Fruit fly (Drosophila melanogaster) whole organism, embryonic: ENCODE measurements around the gene cnc.

Experiments
- Bteb2 ChIP-seq: fragments of 200-800 bp; sonication (Bioruptor generic); optimal IDR thresholded peaks from 2 replicates; lab custom pipeline; 2016; ENCODE audit warnings: missing biosample characterization, missing genetic modification characterization
- CG1024 ChIP-seq: fragments of 200-800 bp; sonication (Bioruptor generic); IDR thresholded peaks from 2 replicates; pipeline ENCODE4 v1.3.6; 2022; ENCODE audit warnings: missing biosample characterization, missing genetic modification characterization
- CG10366 ChIP-seq: fragments of 200-800 bp; sonication (Bioruptor generic); IDR thresholded peaks from 2 replicates; pipeline ENCODE4 v1.3.6; 2022; ENCODE audit warnings: missing biosample characterization, missing genetic modification characterization
- CG11247 ChIP-seq: fragments of 200-800 bp; sonication (Bioruptor generic); IDR thresholded peaks from 2 replicates; pipeline ENCODE4 v1.3.6; 2022; ENCODE audit warnings: missing biosample characterization, missing genetic modification characterization
- CG11695 ChIP-seq: fragments of 200-800 bp; sonication (Bioruptor generic); IDR thresholded peaks from 3 replicates; pipeline ENCODE4 v1.3.6; 2022; ENCODE audit warnings: missing biosample characterization, missing genetic modification characterization
- CG12299 ChIP-seq: fragments of 200-800 bp; sonication (Bioruptor generic); optimal IDR thresholded peaks from 2 replicates; lab custom pipeline; 2018; ENCODE audit warnings: missing biosample characterization, mild to moderate bottlenecking, missing genetic modification characterization
- CG12744 ChIP-seq: fragments of 200-800 bp; sonication (Bioruptor generic); optimal IDR thresholded peaks from 2 replicates; lab custom pipeline; 2016; ENCODE audit warnings: missing biosample characterization, missing genetic modification characterization
- CG14667 ChIP-seq: fragments of 200-800 bp; sonication (Bioruptor generic); IDR thresholded peaks from 2 replicates; pipeline ENCODE4 v1.3.6; 2022; ENCODE audit warnings: missing biosample characterization, missing genetic modification characterization
- CG14860 ChIP-seq: fragments of 200-800 bp; sonication (Bioruptor generic); IDR thresholded peaks from 3 replicates; pipeline ENCODE4 v1.3.6; 2022; ENCODE audit warnings: missing biosample characterization, missing genetic modification characterization; ENCODE audit not compliant: partially characterized antibody
- CG1602 ChIP-seq: fragments of 200-800 bp; sonication (Bioruptor generic); optimal IDR thresholded peaks from 3 replicates; lab custom pipeline; 2016; ENCODE audit warnings: missing biosample characterization, missing genetic modification characterization
- CG17328 ChIP-seq: fragments of 200-800 bp; sonication (Bioruptor generic); IDR thresholded peaks from 2 replicates; pipeline ENCODE4 v1.3.6; 2022; ENCODE audit warnings: missing biosample characterization, missing genetic modification characterization
- CG17912 ChIP-seq: fragments of 200-800 bp; sonication (Bioruptor generic); optimal IDR thresholded peaks from 2 replicates; lab custom pipeline; 2018; ENCODE audit warnings: missing biosample characterization, mild to moderate bottlenecking, missing genetic modification characterization
- CG2120 ChIP-seq: fragments of 200-800 bp; sonication (Bioruptor generic); optimal IDR thresholded peaks from 3 replicates; lab custom pipeline; 2016; ENCODE audit warnings: missing biosample characterization, missing genetic modification characterization
- CG2712 ChIP-seq: fragments of 200-800 bp; optimal IDR thresholded peaks from 3 replicates; lab custom pipeline; 2019; ENCODE audit warnings: missing biosample characterization, mild to moderate bottlenecking, missing genetic modification characterization, moderate library complexity
- CG2875 ChIP-seq: fragments of 200-800 bp; sonication (Bioruptor generic); optimal IDR thresholded peaks from 2 replicates; lab custom pipeline; 2017; ENCODE audit warnings: missing biosample characterization, mild to moderate bottlenecking, missing genetic modification characterization, missing genetic modification reagents
- CG32532 ChIP-seq: fragments of 200-800 bp; sonication (Bioruptor generic); IDR thresholded peaks from 2 replicates; pipeline ENCODE4 v1.3.6; 2022; ENCODE audit warnings: missing biosample characterization, missing genetic modification characterization
- CG3281 ChIP-seq: fragments of 200-800 bp; sonication (Bioruptor generic); optimal IDR thresholded peaks from 3 replicates; lab custom pipeline; 2017; ENCODE audit warnings: missing biosample characterization, mild to moderate bottlenecking, missing genetic modification characterization
- CG3847 ChIP-seq: fragments of 200-800 bp; sonication (Bioruptor generic); IDR thresholded peaks from 2 replicates; pipeline ENCODE4 v1.3.6; 2022; ENCODE audit warnings: missing biosample characterization, missing genetic modification characterization
- CG3995 ChIP-seq: fragments of 200-800 bp; sonication (Bioruptor generic); optimal IDR thresholded peaks from 3 replicates; lab custom pipeline; 2016; ENCODE audit warnings: missing biosample characterization, missing genetic modification characterization
- CG43689 ChIP-seq: fragments of 200-800 bp; sonication (Bioruptor generic); IDR thresholded peaks from 2 replicates; pipeline ENCODE4 v1.3.6; 2022; ENCODE audit warnings: missing biosample characterization, missing genetic modification characterization
- CG4404 ChIP-seq: fragments of 200-800 bp; sonication (Bioruptor generic); IDR thresholded peaks from 2 replicates; pipeline ENCODE4 v1.3.6; 2022; ENCODE audit warnings: missing biosample characterization, missing genetic modification characterization
- CG4424 ChIP-seq: fragments of 200-800 bp; sonication (Bioruptor generic); optimal IDR thresholded peaks from 3 replicates; lab custom pipeline; 2016; ENCODE audit warnings: missing biosample characterization, missing genetic modification characterization
- CG4707 ChIP-seq: fragments of 200-800 bp; sonication (Bioruptor generic); optimal IDR thresholded peaks from 2 replicates; lab custom pipeline; 2018; ENCODE audit warnings: missing biosample characterization, mild to moderate bottlenecking, missing genetic modification characterization, moderate library complexity
- CG6175 ChIP-seq: fragments of 200-800 bp; sonication (Bioruptor generic); IDR thresholded peaks from 3 replicates; pipeline ENCODE4 v1.3.6; 2022; ENCODE audit warnings: missing biosample characterization, missing genetic modification characterization
- CG8089 ChIP-seq: fragments of 200-800 bp; sonication (Bioruptor generic); optimal IDR thresholded peaks from 3 replicates; lab custom pipeline; 2016; ENCODE audit warnings: missing biosample characterization, missing genetic modification characterization
- CG8478 ChIP-seq: fragments of >200 bp; optimal IDR thresholded peaks from 2 replicates; lab custom pipeline; 2018
- CG8924 ChIP-seq: fragments of 200-800 bp; optimal IDR thresholded peaks from 3 replicates; lab custom pipeline; 2019; ENCODE audit warnings: missing biosample characterization, mild to moderate bottlenecking, missing genetic modification characterization, moderate library complexity
- CkIIα-i1 ChIP-seq: fragments of 200-800 bp; sonication (Bioruptor generic); IDR thresholded peaks from 2 replicates; pipeline ENCODE4 v1.3.6; 2022; ENCODE audit warnings: missing biosample characterization, missing genetic modification characterization
- CoRest ChIP-seq: fragments of 200-800 bp; sonication (Bioruptor generic); optimal IDR thresholded peaks from 3 replicates; lab custom pipeline; 2018; ENCODE audit warnings: missing biosample characterization, mild to moderate bottlenecking, missing genetic modification characterization, moderate library complexity
- Deaf1 ChIP-seq: fragments of 200-800 bp; optimal IDR thresholded peaks from 3 replicates; lab custom pipeline; 2019; ENCODE audit warnings: missing biosample characterization, mild to moderate bottlenecking, missing genetic modification characterization, moderate library complexity
- HmgD ChIP-seq: fragments of 200-800 bp; sonication (Bioruptor generic); optimal IDR thresholded peaks from 3 replicates; lab custom pipeline; 2016; ENCODE audit warnings: missing biosample characterization, missing genetic modification characterization
- Lim3 ChIP-seq: fragments of 200-800 bp; sonication (Bioruptor generic); IDR thresholded peaks from 2 replicates; pipeline ENCODE4 v1.3.6; 2022; ENCODE audit warnings: missing biosample characterization, missing genetic modification characterization
- Lpt ChIP-seq: fragments of >200 bp; optimal IDR thresholded peaks from 2 replicates; lab custom pipeline; 2018; ENCODE audit warnings: missing biosample characterization, missing genetic modification characterization
- Meics ChIP-seq: fragments of 200-800 bp; sonication (Bioruptor generic); optimal IDR thresholded peaks from 2 replicates; lab custom pipeline; 2017; ENCODE audit warnings: missing biosample characterization, mild to moderate bottlenecking, missing genetic modification characterization
- Neu2 ChIP-seq: fragments of 200-800 bp; sonication (Bioruptor generic); optimal IDR thresholded peaks from 3 replicates; lab custom pipeline; 2016; ENCODE audit warnings: missing biosample characterization, missing genetic modification characterization, borderline replicate concordance
- Nf-YC ChIP-seq: fragments of 200-800 bp; optimal IDR thresholded peaks from 3 replicates; lab custom pipeline; 2019; ENCODE audit warnings: missing biosample characterization, mild to moderate bottlenecking, missing genetic modification characterization, moderate library complexity
- Oaz ChIP-seq: fragments of 200-800 bp; sonication (Bioruptor generic); IDR thresholded peaks from 2 replicates; pipeline ENCODE4 v1.3.6; 2022; ENCODE audit warnings: missing biosample characterization, missing genetic modification characterization
- Pdp1 ChIP-seq, 2 experiments: fragments of 200-800 bp; sonication (Bioruptor generic); optimal IDR thresholded peaks; 3 replicates each; lab custom pipeline; 2016; ENCODE audit warnings: missing biosample characterization in 2 of 2, missing genetic modification characterization in 2 of 2, mild to moderate bottlenecking in 1 of 2, moderate library complexity in 1 of 2
- ara ChIP-seq: fragments of 200-800 bp; sonication (Bioruptor generic); IDR thresholded peaks from 2 replicates; pipeline ENCODE4 v1.3.6; 2022; ENCODE audit warnings: missing biosample characterization, missing genetic modification characterization
- chif ChIP-seq, 2 experiments: fragments of 200-800 bp; sonication (Bioruptor generic); optimal IDR thresholded peaks; 3 replicates each; lab custom pipeline; 2016; ENCODE audit warnings: missing biosample characterization in 2 of 2, missing genetic modification characterization in 2 of 2
- dmrt11E ChIP-seq: fragments of 200-800 bp; sonication (Bioruptor generic); optimal IDR thresholded peaks from 3 replicates; lab custom pipeline; 2018; ENCODE audit warnings: missing biosample characterization, mild to moderate bottlenecking, missing genetic modification characterization, moderate library complexity
- esg ChIP-seq: fragments of 200-800 bp; sonication (Bioruptor generic); conservative IDR thresholded peaks from 2 replicates; pipeline ENCODE4 v1.3.6; 2022; ENCODE audit warnings: missing biosample characterization, missing genetic modification characterization
- ewg ChIP-seq: fragments of 200-800 bp; sonication (Bioruptor generic); optimal IDR thresholded peaks from 3 replicates; lab custom pipeline; 2017; ENCODE audit warnings: mild to moderate bottlenecking, missing biosample characterization, missing genetic modification reagents, missing genetic modification characterization
- fd96Cb ChIP-seq: fragments of 200-800 bp; sonication (Bioruptor generic); optimal IDR thresholded peaks from 2 replicates; lab custom pipeline; 2018; ENCODE audit warnings: missing biosample characterization, mild to moderate bottlenecking, missing genetic modification characterization, moderate library complexity
- kay ChIP-seq: fragments of 200-800 bp; sonication (Bioruptor generic); optimal IDR thresholded peaks from 2 replicates; lab custom pipeline; 2016; ENCODE audit warnings: missing biosample characterization, missing genetic modification characterization
- lilli ChIP-seq: fragments of 200-800 bp; sonication (Bioruptor generic); optimal IDR thresholded peaks from 3 replicates; lab custom pipeline; 2016; ENCODE audit warnings: missing biosample characterization, missing genetic modification characterization
- lola ChIP-seq, 3 experiments: fragments of >200 bp in 2 of 3; fragments of 200-800 bp in 1 of 3; sonication (Bioruptor generic) in 1 of 3; optimal IDR thresholded peaks; 2 replicates each; lab custom pipeline; 2017 to 2019; ENCODE audit warnings: missing biosample characterization in 3 of 3, missing genetic modification characterization in 3 of 3, mild to moderate bottlenecking in 1 of 3, moderate library complexity in 1 of 3
- mam ChIP-seq: fragments of 200-800 bp; sonication (Bioruptor generic); optimal IDR thresholded peaks from 3 replicates; lab custom pipeline; 2016; ENCODE audit warnings: missing biosample characterization, missing genetic modification characterization
- nom ChIP-seq: fragments of 200-800 bp; sonication (Bioruptor generic); optimal IDR thresholded peaks from 2 replicates; lab custom pipeline; 2017; ENCODE audit warnings: missing biosample characterization, missing genetic modification characterization, mild to moderate bottlenecking, moderate library complexity, missing genetic modification reagents
- row ChIP-seq: fragments of 200-800 bp; sonication (Bioruptor generic); IDR thresholded peaks from 3 replicates; pipeline ENCODE4 v1.3.6; 2022; ENCODE audit warnings: missing biosample characterization, missing genetic modification characterization
- slp2 ChIP-seq: fragments of 200-800 bp; sonication (Bioruptor generic); optimal IDR thresholded peaks from 2 replicates; lab custom pipeline; 2016; ENCODE audit warnings: missing biosample characterization, missing genetic modification characterization
- tio ChIP-seq: fragments of 200-800 bp; sonication (Bioruptor generic); optimal IDR thresholded peaks from 2 replicates; lab custom pipeline; 2017; ENCODE audit warnings: missing biosample characterization, missing genetic modification characterization, inconsistent platforms

cnc gene

dm6 chr3R:23157664-23158151, 68.8 kb downstream of the cnc start, which contains the start of gene unk (continued):
- no peak for TF ChIP-seq CG8924 (tag; lab: Kevin White, UChicago)
- TF ChIP-seq Deaf1 (tag; lab: Kevin White, UChicago): peak; percentile 56
- no peak for TF ChIP-seq CG17328
- no peak for TF ChIP-seq CkIIα-i1
- no peak for TF ChIP-seq CG12299 (tag; lab: Kevin White, UChicago)
- TF ChIP-seq Pdp1 (GFP tag; optimal IDR thresholded peaks at IDR 0.05; lab: Kevin White, UChicago): peak; percentile 11 to 44
- no peak for TF ChIP-seq CG11247 (GFP tag; lab: Robert Waterston, UW)
- no peak for TF ChIP-seq CG3995
- no peak for TF ChIP-seq Oaz (GFP tag; lab: Robert Waterston, UW)
- TF ChIP-seq Lpt (GFP tag; lab: Kevin White, UChicago): no peak
- TF ChIP-seq CG1024 (GFP tag; lab: Robert Waterston, UW): no peak
- no peak for TF ChIP-seq CG4707 (GFP tag; lab: Kevin White, UChicago)
- no peak for TF ChIP-seq kay (GFP tag; lab: Kevin White, UChicago)
- TF ChIP-seq CG2120 (GFP tag; lab: Kevin White, UChicago): peak; percentile 56
- no peak for TF ChIP-seq slp2
- TF ChIP-seq CG3847 (GFP tag; lab: Robert Waterston, UW): peak; percentile 50
- 0 out of 2 replicates have a peak, but pooled peaks have one; percentile 10 for TF ChIP-seq CG10366
- TF ChIP-seq CG12744 (GFP tag; lab: Kevin White, UChicago): no peak
- TF ChIP-seq lola (GFP tag; optimal IDR thresholded peaks at IDR 0.05; lab: Kevin White, UChicago): no peak
- peak; percentile 31 for TF ChIP-seq mam
- peak; percentile 62 for TF ChIP-seq CG2712 (tag; lab: Kevin White, UChicago)
- no peak for TF ChIP-seq CG8478 (lab: Kevin White, UChicago)
- no peak for TF ChIP-seq CG4404 (GFP tag; lab: Robert Waterston, UW)
- no peak for TF ChIP-seq nom (GFP tag; lab: Kevin White, UChicago)
- TF ChIP-seq CG14667: no peak
- peak; percentile 34 for TF ChIP-seq Nf-YC
- no peak for TF ChIP-seq CG11695 (GFP tag; lab: Robert Waterston, UW)
- TF ChIP-seq row (GFP tag; lab: Robert Waterston, UW): peak; percentile 57; the same call in 2 of the 3 replicates
- no peak for TF ChIP-seq tio
- TF ChIP-seq CG4424 (GFP tag; lab: Kevin White, UChicago): no peak
- peak; percentile 2 for TF ChIP-seq dmrt11E
- TF ChIP-seq CoRest: peak; percentile 51
- TF ChIP-seq CG8089 (GFP tag; lab: Kevin White, UChicago): no peak
- TF ChIP-seq Meics (GFP tag; lab: Kevin White, UChicago): no peak
- peak; percentile 17 for TF ChIP-seq lilli (GFP tag; lab: Kevin White, UChicago)
- TF ChIP-seq fd96Cb: no peak
- no peak for TF ChIP-seq CG3281 (GFP tag; lab: Kevin White, UChicago)
- TF ChIP-seq CG32532 (GFP tag; lab: Robert Waterston, UW): peak; percentile 50; the same call in 1 of the 2 replicates
- TF ChIP-seq CG17912 (GFP tag; lab: Kevin White, UChicago): no peak
- TF ChIP-seq ewg (GFP tag; lab: Kevin White, UChicago): peak; percentile 2
- no peak for TF ChIP-seq CG2875 (GFP tag; lab: Kevin White, UChicago)
- peak; percentile 94 for TF ChIP-seq CG14860
- no peak for TF ChIP-seq Neu2 (GFP tag; lab: Kevin White, UChicago)
- no peak for TF ChIP-seq Bteb2 (GFP tag; lab: Kevin White, UChicago)
- TF ChIP-seq ara (GFP tag; lab: Robert Waterston, UW): no peak
- TF ChIP-seq CG6175: no peak
- TF ChIP-seq Lim3 (GFP tag; lab: Robert Waterston, UW): no peak
- no peak for TF ChIP-seq CG1602 (GFP tag; lab: Kevin White, UChicago)
- TF ChIP-seq chif (GFP tag; optimal IDR thresholded peaks at IDR 0.05; lab: Kevin White, UChicago): no peak
- TF ChIP-seq CG43689 (GFP tag; lab: Robert Waterston, UW): no peak
- TF ChIP-seq HmgD (GFP tag; lab: Kevin White, UChicago): peak; percentile 35
- no peak for TF ChIP-seq esg (GFP tag; lab: Robert Waterston, UW)
